Worm (Caenorhabditis elegans) whole organism, late embryonic: ENCODE measurements around the gene ddx-17.

Source experiments
- C08G9.2 ChIP-seq: sonication (generic microtip); optimal IDR thresholded peaks from 2 replicates; lab custom pipeline; 2016; ENCODE audit warnings: mild to moderate bottlenecking, missing genetic modification characterization, moderate library complexity, missing compliant biosample characterization
- F13H6.1 ChIP-seq: sonication (generic microtip); optimal IDR thresholded peaks from 2 replicates; lab custom pipeline; 2016; ENCODE audit warnings: missing genetic modification characterization, missing compliant biosample characterization
- ama-1 ChIP-seq: fragments of 150-350 bp; optimal IDR thresholded peaks from 2 replicates; lab custom pipeline; 2014
- ceh-14 ChIP-seq: sonication (generic microtip); optimal IDR thresholded peaks from 2 replicates; lab custom pipeline; 2016; ENCODE audit warnings: missing genotype, missing genetic modification characterization, missing compliant biosample characterization
- ceh-19 ChIP-seq: fragments of 200-800 bp; sonication (Bioruptor generic); optimal IDR thresholded peaks from 2 replicates; lab custom pipeline; 2018; ENCODE audit warnings: mild to moderate bottlenecking, missing genetic modification characterization, missing compliant biosample characterization
- ceh-2 ChIP-seq: sonication (generic microtip); optimal IDR thresholded peaks from 2 replicates; lab custom pipeline; 2016; ENCODE audit warnings: missing genotype, missing genetic modification characterization, missing compliant biosample characterization
- ceh-24 ChIP-seq: sonication (generic microtip); optimal IDR thresholded peaks from 2 replicates; lab custom pipeline; 2016; ENCODE audit warnings: mild to moderate bottlenecking, missing genetic modification characterization, missing compliant biosample characterization
- ceh-30 ChIP-seq: fragments of 150-350 bp; optimal IDR thresholded peaks from 2 replicates; lab custom pipeline; 2014; ENCODE audit warnings: missing biosample characterization, missing genetic modification characterization
- ceh-31 ChIP-seq: sonication (generic microtip); optimal IDR thresholded peaks from 2 replicates; lab custom pipeline; 2016; ENCODE audit warnings: missing genetic modification characterization, missing compliant biosample characterization
- ceh-34 ChIP-seq: sonication (generic microtip); optimal IDR thresholded peaks from 2 replicates; lab custom pipeline; 2016; ENCODE audit warnings: mild to moderate bottlenecking, missing genetic modification characterization, missing compliant biosample characterization
- che-1 ChIP-seq: sonication (generic microtip); optimal IDR thresholded peaks from 2 replicates; lab custom pipeline; 2016; ENCODE audit warnings: mild to moderate bottlenecking, missing genetic modification characterization, missing compliant biosample characterization
- dmd-4 ChIP-seq: sonication (generic microtip); optimal IDR thresholded peaks from 2 replicates; lab custom pipeline; 2016; ENCODE audit warnings: borderline replicate concordance, missing genetic modification characterization, missing compliant biosample characterization
- elt-2 ChIP-seq: sonication (generic microtip); optimal IDR thresholded peaks from 2 replicates; lab custom pipeline; 2016; ENCODE audit warnings: missing genetic modification reagents, missing genetic modification characterization, missing compliant biosample characterization
- ets-4 ChIP-seq: sonication (generic microtip); optimal IDR thresholded peaks from 2 replicates; lab custom pipeline; 2016; ENCODE audit warnings: missing genetic modification characterization, missing compliant biosample characterization
- fax-1 ChIP-seq: sonication (generic microtip); optimal IDR thresholded peaks from 2 replicates; lab custom pipeline; 2016; ENCODE audit warnings: missing genotype, missing genetic modification characterization, missing compliant biosample characterization
- gmeb-2 ChIP-seq: sonication (generic microtip); optimal IDR thresholded peaks from 2 replicates; lab custom pipeline; 2016; ENCODE audit warnings: missing genetic modification characterization, inconsistent platforms, missing compliant biosample characterization
- hlh-15 ChIP-seq: sonication (generic microtip); optimal IDR thresholded peaks from 2 replicates; lab custom pipeline; 2016; ENCODE audit warnings: missing genetic modification characterization, missing compliant biosample characterization
- hlh-8 ChIP-seq: sonication (generic microtip); optimal IDR thresholded peaks from 2 replicates; lab custom pipeline; 2016; ENCODE audit warnings: missing genotype, missing genetic modification characterization, missing compliant biosample characterization
- lin-11 ChIP-seq: fragments of 200-800 bp; sonication (Bioruptor generic); optimal IDR thresholded peaks from 2 replicates; lab custom pipeline; 2018; ENCODE audit warnings: mild to moderate bottlenecking, missing genetic modification characterization, missing compliant biosample characterization
- npax-4 ChIP-seq: sonication (generic microtip); optimal IDR thresholded peaks from 2 replicates; lab custom pipeline; 2016; ENCODE audit warnings: missing genetic modification characterization, missing compliant biosample characterization
- pat-9 ChIP-seq: fragments of 200-800 bp; sonication (Bioruptor generic); optimal IDR thresholded peaks from 2 replicates; lab custom pipeline; 2018; ENCODE audit warnings: mild to moderate bottlenecking, missing genetic modification characterization, moderate library complexity, missing compliant biosample characterization
- pha-2 ChIP-seq: sonication (generic microtip); optimal IDR thresholded peaks from 2 replicates; lab custom pipeline; 2017; ENCODE audit warnings: mild to moderate bottlenecking, missing genetic modification characterization, missing compliant biosample characterization
- pqm-1 ChIP-seq: sonication (generic microtip); optimal IDR thresholded peaks from 2 replicates; lab custom pipeline; 2016; ENCODE audit warnings: missing genetic modification characterization, missing compliant biosample characterization
- ref-2 ChIP-seq: sonication (generic microtip); optimal IDR thresholded peaks from 2 replicates; lab custom pipeline; 2016; ENCODE audit warnings: missing genetic modification characterization, missing compliant biosample characterization
- sox-2 ChIP-seq: fragments of 200-800 bp; sonication (Bioruptor generic); IDR thresholded peaks from 2 replicates; pipeline ENCODE4 v1.3.6; 2022; ENCODE audit warnings: missing genetic modification reagents, missing genetic modification characterization, missing compliant biosample characterization
- sox-4 ChIP-seq: sonication (generic microtip); optimal IDR thresholded peaks from 2 replicates; lab custom pipeline; 2017; ENCODE audit warnings: mild to moderate bottlenecking, missing genetic modification characterization, inconsistent platforms, missing compliant biosample characterization
- syd-9 ChIP-seq: sonication (generic microtip); optimal IDR thresholded peaks from 2 replicates; lab custom pipeline; 2016; ENCODE audit warnings: mild to moderate bottlenecking, missing genetic modification characterization, moderate library complexity, missing compliant biosample characterization
- tbx-2 ChIP-seq: sonication (generic microtip); optimal IDR thresholded peaks from 2 replicates; lab custom pipeline; 2016; ENCODE audit warnings: missing genetic modification characterization, missing compliant biosample characterization
- tbx-7 ChIP-seq: sonication (generic microtip); optimal IDR thresholded peaks from 2 replicates; lab custom pipeline; 2016; ENCODE audit warnings: missing genotype, missing genetic modification characterization, missing compliant biosample characterization
- ttx-3 ChIP-seq: sonication (generic microtip); optimal IDR thresholded peaks from 2 replicates; lab custom pipeline; 2016; ENCODE audit warnings: missing genetic modification reagents, missing genetic modification characterization, missing compliant biosample characterization
- unc-42 ChIP-seq: sonication (generic microtip); optimal IDR thresholded peaks from 2 replicates; lab custom pipeline; 2016; ENCODE audit warnings: missing genotype, missing genetic modification characterization, missing compliant biosample characterization
- unc-86 ChIP-seq: sonication (generic microtip); optimal IDR thresholded peaks from 2 replicates; lab custom pipeline; 2016; ENCODE audit warnings: missing genetic modification characterization, missing compliant biosample characterization
- ztf-16 ChIP-seq: sonication (generic microtip); optimal IDR thresholded peaks from 2 replicates; lab custom pipeline; 2017; ENCODE audit warnings: missing genetic modification characterization, missing compliant biosample characterization

Gene ddx-17

ce11 chrV:14011427-14011826 lies 425 bp downstream of the ddx-17 start:
- TF ChIP-seq elt-2 (tag; lab: Kevin White, UChicago) (no peak), hlh-15 (tag; lab: Kevin White, UChicago) (no peak), sox-4 (tag; lab: Kevin White, UChicago) (no peak), npax-4 (no peak), tbx-2 (tag; lab: Kevin White, UChicago) (no peak), pqm-1 (no peak), dmd-4 (tag; lab: Kevin White, UChicago) (no peak), ceh-19 (GFP tag; lab: Kevin White, UChicago) (no peak), unc-86 (tag; lab: Kevin White, UChicago) (no peak), ama-1 (lab: Kevin White, UChicago) (no peak), che-1 (tag; lab: Kevin White, UChicago) (no peak), C08G9.2 (tag; lab: Kevin White, UChicago) (no peak), pat-9 (tag; lab: Kevin White, UChicago) (no peak), lin-11 (tag; lab: Kevin White, UChicago) (no peak), ztf-16 (no peak), gmeb-2 (tag; lab: Kevin White, UChicago) (no peak)
- TF ChIP-seq, all 69 proteins: peak for 0

- no peak for TF ChIP-seq hlh-8
- TF ChIP-seq ceh-34: no peak
- TF ChIP-seq sox-4 (tag; lab: Kevin White, UChicago): no peak
- no peak for TF ChIP-seq ceh-2
- no peak for TF ChIP-seq fax-1 (tag; lab: Kevin White, UChicago)
- TF ChIP-seq tbx-7: no peak
- no peak for TF ChIP-seq F13H6.1 (tag; lab: Kevin White, UChicago)
- no peak for TF ChIP-seq ets-4 (tag; lab: Kevin White, UChicago)
- no peak for TF ChIP-seq pha-2
Observed at ce11 chrV:14010021-14010420, 1.8 kb downstream of the ddx-17 start.

- TF ChIP-seq syd-9 (no peak), ceh-34 (no peak), tbx-2 (tag; lab: Kevin White, UChicago) (no peak), ttx-3 (no peak), sox-2 (GFP tag; lab: Robert Waterston, UW) (no peak), lin-11 (tag; lab: Kevin White, UChicago) (no peak), ceh-19 (GFP tag; lab: Kevin White, UChicago) (no peak), ztf-16 (no peak)
Observed at ce11 chrV:14008353-14008859, 3.4 kb downstream of the ddx-17 start.

- TF ChIP-seq ceh-24 (tag; lab: Kevin White, UChicago) (no peak), unc-42 (tag; lab: Kevin White, UChicago) (peak; percentile 20), ceh-31 (tag; lab: Kevin White, UChicago) (peak; percentile 35)
Observed at ce11 chrV:14006819-14007218, 5.0 kb downstream of the ddx-17 start.

- TF ChIP-seq ceh-30 (tag; lab: Kevin White, UChicago) (no peak), ceh-14 (tag; lab: Kevin White, UChicago) (no peak), sox-2 (GFP tag; lab: Robert Waterston, UW) (no peak), sox-4 (tag; lab: Kevin White, UChicago) (no peak), ceh-24 (tag; lab: Kevin White, UChicago) (no peak), npax-4 (no peak)
Observed at ce11 chrV:14005812-14006211, 6.0 kb downstream of the ddx-17 start, which contains the start of gene ric-7. ric-7 (minus strand) TSS chrV:14005912.

- TF ChIP-seq unc-42 (tag; lab: Kevin White, UChicago): peak; percentile 28
- TF ChIP-seq ref-2 (tag; lab: Kevin White, UChicago): no peak
Observed at ce11 chrV:14004342-14004741, 7.5 kb downstream of the ddx-17 start.
